Fruit fly (Drosophila melanogaster) whole organism, embryonic: Measurements from ENCODE around the gene Fit2.

Experiments used
- ATbp ChIP-seq: fragments of 200-800 bp; sonication (Bioruptor generic); optimal IDR thresholded peaks from 2 replicates; lab custom pipeline; 2017; ENCODE audit warnings: missing biosample characterization, mild to moderate bottlenecking, missing genetic modification characterization, missing genetic modification reagents
- C15 ChIP-seq: fragments of 200-800 bp; sonication (Bioruptor generic); IDR thresholded peaks from 3 replicates; pipeline ENCODE4 v1.3.6; 2022; ENCODE audit warnings: missing biosample characterization, missing genetic modification characterization
- CG11085 ChIP-seq: fragments of 200-800 bp; sonication (Bioruptor generic); IDR thresholded peaks from 2 replicates; pipeline ENCODE4 v1.3.6; 2022; ENCODE audit warnings: missing biosample characterization, missing genetic modification characterization
- CG11398 ChIP-seq: fragments of 200-800 bp; sonication (Bioruptor generic); optimal IDR thresholded peaks from 2 replicates; lab custom pipeline; 2016; ENCODE audit warnings: missing biosample characterization, missing genetic modification characterization
- CG14014 ChIP-seq: fragments of 200-800 bp; sonication (Bioruptor generic); IDR thresholded peaks from 2 replicates; pipeline ENCODE4 v1.3.6; 2022; ENCODE audit warnings: missing biosample characterization, missing genetic modification characterization
- CG1792 ChIP-seq: fragments of 200-800 bp; sonication (Bioruptor generic); optimal IDR thresholded peaks from 2 replicates; lab custom pipeline; 2016; ENCODE audit warnings: missing biosample characterization, missing genetic modification characterization
- CG34422 ChIP-seq: fragments of 200-800 bp; sonication (Bioruptor generic); IDR thresholded peaks from 3 replicates; pipeline ENCODE4 v1.3.6; 2022; ENCODE audit warnings: missing biosample characterization, missing genetic modification characterization
- CG4282 ChIP-seq: fragments of 200-800 bp; sonication (Bioruptor generic); optimal IDR thresholded peaks from 2 replicates; lab custom pipeline; 2016; ENCODE audit warnings: missing biosample characterization, missing genetic modification characterization
- CG4404 ChIP-seq: fragments of 200-800 bp; sonication (Bioruptor generic); IDR thresholded peaks from 2 replicates; pipeline ENCODE4 v1.3.6; 2022; ENCODE audit warnings: missing biosample characterization, missing genetic modification characterization
- CG4617 ChIP-seq: fragments of 200-800 bp; sonication (Bioruptor generic); optimal IDR thresholded peaks from 3 replicates; lab custom pipeline; 2016; ENCODE audit warnings: missing biosample characterization, missing genetic modification characterization, borderline replicate concordance
- CG4730 ChIP-seq: fragments of 200-800 bp; sonication (Bioruptor generic); IDR thresholded peaks from 2 replicates; pipeline ENCODE4 v1.3.6; 2022; ENCODE audit warnings: missing biosample characterization, missing genetic modification characterization
- CG7271 ChIP-seq: fragments of 200-800 bp; sonication (Bioruptor generic); optimal IDR thresholded peaks from 2 replicates; lab custom pipeline; 2018; ENCODE audit warnings: missing biosample characterization, mild to moderate bottlenecking, missing genetic modification characterization, moderate library complexity
- CG7357 ChIP-seq: fragments of 200-800 bp; sonication (Bioruptor generic); IDR thresholded peaks from 3 replicates; pipeline ENCODE4 v1.3.6; 2022; ENCODE audit warnings: missing biosample characterization, missing genetic modification characterization
- D19B ChIP-seq: fragments of 200-800 bp; sonication (Bioruptor generic); optimal IDR thresholded peaks from 2 replicates; lab custom pipeline; 2017; ENCODE audit warnings: missing biosample characterization, mild to moderate bottlenecking, missing genetic modification characterization
- E2f1 ChIP-seq: fragments of 200-800 bp; sonication (Bioruptor generic); IDR thresholded peaks from 2 replicates; pipeline ENCODE4 v1.3.6; 2022; ENCODE audit warnings: missing biosample characterization, missing genetic modification characterization
- ERR ChIP-seq: fragments of 200-800 bp; sonication (Bioruptor generic); optimal IDR thresholded peaks from 2 replicates; lab custom pipeline; 2016; ENCODE audit warnings: missing biosample characterization, missing genetic modification characterization
- H2.0 ChIP-seq: fragments of 200-800 bp; sonication (Bioruptor generic); IDR thresholded peaks from 2 replicates; pipeline ENCODE4 v1.3.6; 2022; ENCODE audit warnings: missing biosample characterization, missing genetic modification characterization
- HLHmδ ChIP-seq: fragments of 200-800 bp; sonication (Bioruptor generic); optimal IDR thresholded peaks from 2 replicates; lab custom pipeline; 2018; ENCODE audit warnings: missing biosample characterization, mild to moderate bottlenecking, missing genetic modification characterization, moderate library complexity
- Jarid2 ChIP-seq: fragments of 200-800 bp; sonication (Bioruptor generic); optimal IDR thresholded peaks from 3 replicates; lab custom pipeline; 2017; ENCODE audit warnings: mild to moderate bottlenecking, missing biosample characterization, missing genetic modification reagents, missing genetic modification characterization
- NfI ChIP-seq: fragments of 200-800 bp; sonication (Bioruptor generic); optimal IDR thresholded peaks from 3 replicates; lab custom pipeline; 2018; ENCODE audit warnings: missing biosample characterization, mild to moderate bottlenecking, missing genetic modification characterization, moderate library complexity
- Ptx1 ChIP-seq: fragments of 200-800 bp; sonication (Bioruptor generic); IDR thresholded peaks from 2 replicates; pipeline ENCODE4 v1.3.6; 2022; ENCODE audit warnings: missing biosample characterization, missing genetic modification characterization
- Taf1 ChIP-seq: fragments of 200-800 bp; sonication (Bioruptor generic); IDR thresholded peaks from 2 replicates; pipeline ENCODE4 v1.3.6; 2022; ENCODE audit warnings: missing biosample characterization, missing genetic modification characterization
- Xbp1 ChIP-seq: fragments of 200-800 bp; sonication (Bioruptor generic); optimal IDR thresholded peaks from 3 replicates; lab custom pipeline; 2016; ENCODE audit warnings: missing biosample characterization, mild to moderate bottlenecking, missing genetic modification characterization
- bsh ChIP-seq, 2 experiments: fragments of 200-800 bp; sonication (Bioruptor generic); optimal IDR thresholded peaks; 2 replicates each; lab custom pipeline; 2017 to 2018; ENCODE audit warnings: mild to moderate bottlenecking in 2 of 2, missing biosample characterization in 2 of 2, missing genetic modification characterization in 2 of 2, moderate library complexity in 1 of 2
- chinmo ChIP-seq: fragments of 200-800 bp; sonication (Bioruptor generic); IDR thresholded peaks from 4 replicates; pipeline ENCODE4 v1.3.6; 2022; ENCODE audit warnings: missing biosample characterization, missing genetic modification characterization; ENCODE audit not compliant: partially characterized antibody
- ci ChIP-seq: fragments of 200-800 bp; sonication (Bioruptor generic); IDR thresholded peaks from 3 replicates; pipeline ENCODE4 v1.3.6; 2022; ENCODE audit warnings: missing biosample characterization, missing genetic modification characterization
- dimm ChIP-seq: fragments of 200-800 bp; sonication (Bioruptor generic); IDR thresholded peaks from 2 replicates; pipeline ENCODE4 v1.3.6; 2022; ENCODE audit warnings: missing biosample characterization, missing genetic modification characterization
- dysf ChIP-seq: fragments of 200-800 bp; sonication (Bioruptor generic); IDR thresholded peaks from 3 replicates; pipeline ENCODE4 v1.3.6; 2022; ENCODE audit warnings: missing biosample characterization, missing genetic modification characterization
- esg ChIP-seq: fragments of 200-800 bp; sonication (Bioruptor generic); conservative IDR thresholded peaks from 2 replicates; pipeline ENCODE4 v1.3.6; 2022; ENCODE audit warnings: missing biosample characterization, missing genetic modification characterization
- ewg ChIP-seq: fragments of 200-800 bp; sonication (Bioruptor generic); optimal IDR thresholded peaks from 3 replicates; lab custom pipeline; 2017; ENCODE audit warnings: mild to moderate bottlenecking, missing biosample characterization, missing genetic modification reagents, missing genetic modification characterization
- exex ChIP-seq: fragments of 200-800 bp; sonication (Bioruptor generic); optimal IDR thresholded peaks from 4 replicates; lab custom pipeline; 2018; ENCODE audit warnings: missing biosample characterization, mild to moderate bottlenecking, missing genetic modification characterization, moderate library complexity
- fd3F ChIP-seq: fragments of 200-800 bp; sonication (Bioruptor generic); optimal IDR thresholded peaks from 2 replicates; lab custom pipeline; 2018; ENCODE audit warnings: missing biosample characterization, mild to moderate bottlenecking, missing genetic modification characterization, moderate library complexity
- her ChIP-seq: fragments of 200-800 bp; sonication (Bioruptor generic); optimal IDR thresholded peaks from 2 replicates; lab custom pipeline; 2016; ENCODE audit warnings: missing biosample characterization, missing genetic modification characterization
- klu ChIP-seq: fragments of 200-800 bp; sonication (Bioruptor generic); IDR thresholded peaks from 2 replicates; pipeline ENCODE4 v1.3.6; 2022; ENCODE audit warnings: missing biosample characterization, missing genetic modification characterization
- lbe ChIP-seq: fragments of 200-800 bp; sonication (Bioruptor generic); optimal IDR thresholded peaks from 2 replicates; lab custom pipeline; 2016; ENCODE audit warnings: missing biosample characterization, mild to moderate bottlenecking, missing genetic modification characterization
- pan ChIP-seq, 4 experiments: fragments of >200 bp in 3 of 4; fragments of 200-800 bp in 1 of 4; sonication (Bioruptor generic) in 1 of 4; optimal IDR thresholded peaks in 3 of 4; IDR thresholded peaks in 1 of 4; 2 replicates each; pipeline versions ENCODE4 v1.3.6 to Lab custom; 2017 to 2022; ENCODE audit warnings: missing biosample characterization in 2 of 4, missing genetic modification characterization in 2 of 4, mixed read lengths in 1 of 4
- pb ChIP-seq: fragments of 200-800 bp; sonication (Bioruptor generic); optimal IDR thresholded peaks from 3 replicates; lab custom pipeline; 2016; ENCODE audit warnings: missing biosample characterization, missing genetic modification characterization
- peb ChIP-seq: fragments of 200-800 bp; sonication (Bioruptor generic); IDR thresholded peaks from 2 replicates; pipeline ENCODE4 v1.3.6; 2022; ENCODE audit warnings: missing biosample characterization, missing genetic modification characterization
- pfk ChIP-seq: fragments of 200-800 bp; sonication (Bioruptor generic); optimal IDR thresholded peaks from 2 replicates; lab custom pipeline; 2018; ENCODE audit warnings: missing biosample characterization, mild to moderate bottlenecking, missing genetic modification characterization, moderate library complexity
- sens ChIP-seq: fragments of 200-800 bp; sonication (Bioruptor generic); peaks from one replicate; lab custom pipeline; 2016; ENCODE audit warnings: missing biosample characterization, missing genetic modification characterization
- sisA ChIP-seq: fragments of 200-800 bp; sonication (Bioruptor generic); IDR thresholded peaks from 2 replicates; pipeline ENCODE4 v1.3.6; 2022; ENCODE audit warnings: missing biosample characterization, missing genetic modification characterization
- sob ChIP-seq: fragments of 200-800 bp; sonication (Bioruptor generic); IDR thresholded peaks from 2 replicates; pipeline ENCODE4 v1.3.6; 2022; ENCODE audit warnings: missing biosample characterization, missing genetic modification characterization
- tgo ChIP-seq: fragments of 200-800 bp; sonication (Bioruptor generic); IDR thresholded peaks from 3 replicates; pipeline ENCODE4 v1.3.6; 2022; ENCODE audit warnings: missing biosample characterization, missing genetic modification characterization
- tll ChIP-seq, 2 experiments: fragments of 200-800 bp in 1 of 2; fragments of >200 bp in 1 of 2; sonication (Bioruptor generic) in 1 of 2; optimal IDR thresholded peaks; 2 replicates each; lab custom pipeline; 2017 to 2019; ENCODE audit warnings: missing biosample characterization in 2 of 2, missing genetic modification characterization in 2 of 2, mild to moderate bottlenecking in 1 of 2, moderate library complexity in 1 of 2
- z ChIP-seq: fragments of 200-800 bp; sonication (Bioruptor generic); IDR thresholded peaks from 3 replicates; pipeline ENCODE4 v1.3.6; 2022; ENCODE audit warnings: missing biosample characterization, missing genetic modification characterization

The Fit2 gene

dm6 chr3L:17004218-17004759, 19.8 kb upstream of the Fit2 start (continued):
- TF ChIP-seq pfk (GFP tag; lab: Kevin White, UChicago), result no peak

DNA sequence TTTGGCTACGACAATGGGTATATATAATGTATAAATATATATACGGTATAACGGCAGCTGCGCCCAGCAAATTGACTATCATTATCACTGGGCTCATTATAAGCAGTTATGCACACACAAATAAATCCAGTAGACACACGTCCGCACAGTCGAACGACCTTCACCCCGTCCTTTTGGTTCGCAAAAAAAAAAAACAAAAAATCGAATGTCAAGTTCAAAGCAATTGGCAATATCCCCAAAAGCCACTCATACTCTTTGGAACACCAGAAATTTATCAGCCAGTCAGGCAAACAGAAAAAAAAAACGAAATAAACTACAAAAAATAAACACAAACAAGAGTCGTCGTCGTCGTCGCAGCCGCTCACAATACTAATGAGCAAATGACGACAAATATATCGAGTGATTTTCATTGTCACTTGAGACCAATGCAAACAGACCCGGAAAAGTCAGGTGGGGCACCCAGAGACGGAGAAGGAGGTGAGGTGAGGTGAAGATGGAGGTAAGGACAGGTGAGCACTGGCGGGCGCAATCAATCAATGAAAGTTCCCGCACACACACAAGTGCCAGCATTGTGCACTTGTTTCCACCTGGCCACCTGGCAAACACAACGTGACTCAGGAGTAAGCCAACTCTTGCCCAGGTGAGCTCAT, 19.2 kb upstream of the Fit2 start:
- TF ChIP-seq sisA (GFP tag; lab: Robert Waterston, UW) (peak; percentile 33; the same call in 1 of the 2 replicates), dysf (GFP tag; lab: Robert Waterston, UW) (peak; percentile 22; the same call in 2 of the 3 replicates), lbe (GFP tag; lab: Kevin White, UChicago) (peak; percentile 7), ewg (GFP tag; lab: Kevin White, UChicago) (no peak), esg (GFP tag; lab: Robert Waterston, UW) (0 out of 2 replicates have a peak, but pooled peaks have one; percentile 9), CG4730 (GFP tag; lab: Robert Waterston, UW) (0 out of 2 replicates have a peak, but pooled peaks have one; percentile 3), Xbp1 (GFP tag; lab: Kevin White, UChicago) (no peak), dimm (no peak), D19B (GFP tag; lab: Kevin White, UChicago) (no peak), CG34422 (GFP tag; lab: Robert Waterston, UW) (peak; percentile 36; the same call in 1 of the 3 replicates), E2f1 (0 out of 2 replicates have a peak, but pooled peaks have one; percentile 12), ci (GFP tag; lab: Robert Waterston, UW) (0 out of 3 replicates have a peak, but pooled peaks have one; percentile 26), Jarid2 (no peak), CG4404 (GFP tag; lab: Robert Waterston, UW) (peak; percentile 23; the same call in 1 of the 2 replicates), klu (GFP tag; lab: Robert Waterston, UW) (0 out of 2 replicates have a peak, but pooled peaks have one; percentile 6), tll (GFP tag; optimal IDR thresholded peaks at IDR 0.05; lab: Kevin White, UChicago) (peak in 1 of 2 experiments; percentile 3), ERR (GFP tag; lab: Kevin White, UChicago) (peak; percentile 12), CG7357 (GFP tag; lab: Robert Waterston, UW) (0 out of 3 replicates have a peak, but pooled peaks have one; percentile 6), z (GFP tag; lab: Robert Waterston, UW) (peak; percentile 25; the same call in 1 of the 3 replicates), chinmo (0 out of 4 replicates have a peak, but pooled peaks have one; percentile 16), CG11398 (GFP tag; lab: Kevin White, UChicago) (no peak), Ptx1 (GFP tag; lab: Robert Waterston, UW) (peak; percentile 45), C15 (GFP tag; lab: Robert Waterston, UW) (0 out of 3 replicates have a peak, but pooled peaks have one; percentile 41), fd3F (GFP tag; lab: Kevin White, UChicago) (no peak), CG4617 (GFP tag; lab: Kevin White, UChicago) (no peak), sob (GFP tag; lab: Robert Waterston, UW) (peak; percentile 31; the same call in 1 of the 2 replicates), ATbp (peak; percentile 4), CG11085 (GFP tag; lab: Robert Waterston, UW) (peak; percentile 6; the same call in 1 of the 2 replicates), HLHmδ (peak; percentile 5), pb (GFP tag; lab: Kevin White, UChicago) (no peak), sens (GFP tag; lab: Kevin White, UChicago) (peak; percentile 67), tgo (GFP tag; lab: Robert Waterston, UW) (peak; percentile 34; the same call in 1 of the 3 replicates), CG7271 (tag; lab: Kevin White, UChicago) (no peak), Taf1 (GFP tag; lab: Robert Waterston, UW) (peak; percentile 47; the same call in 1 of the 2 replicates), NfI (GFP tag; lab: Kevin White, UChicago) (no peak), her (peak; percentile 16), peb (no peak), pan (optimal IDR thresholded peaks at IDR 0.05; lab: Kevin White, UChicago) (no peak), pan (GFP tag; optimal IDR thresholded peaks at IDR 0.05 in 1 of 2, IDR thresholded peaks at IDR 0.05 in 1 of 2) (peak in 1 of 2 experiments; percentile 17), CG4282 (peak; percentile 1), CG1792 (GFP tag; lab: Kevin White, UChicago) (no peak), H2.0 (peak; percentile 21; the same call in 1 of the 2 replicates), bsh (GFP tag; optimal IDR thresholded peaks at IDR 0.05; lab: Kevin White, UChicago) (no peak), exex (tag; lab: Kevin White, UChicago) (peak; percentile 4), CG14014 (GFP tag; lab: Robert Waterston, UW) (peak; percentile 29)
